Worm (Caenorhabditis elegans) whole organism, midembryonic: ENCODE results near the gene clec-32.

Experiments used
- T22C8.4 ChIP-seq: fragments of 200-800 bp; sonication (Bioruptor generic); IDR thresholded peaks from 2 replicates; pipeline ENCODE4 v1.3.6; 2022; ENCODE audit warnings: missing genetic modification characterization, missing compliant biosample characterization
- cog-1 ChIP-seq: sonication (generic microtip); optimal IDR thresholded peaks from 2 replicates; lab custom pipeline; 2016; ENCODE audit warnings: missing genetic modification characterization, missing compliant biosample characterization
- flt-1 ChIP-seq: fragments of 200-800 bp; sonication (Bioruptor generic); IDR thresholded peaks from 2 replicates; pipeline ENCODE4 v1.3.6; 2022; ENCODE audit warnings: missing genetic modification characterization, missing compliant biosample characterization
- klf-2 ChIP-seq: fragments of 200-800 bp; sonication (Bioruptor generic); conservative IDR thresholded peaks from 2 replicates; pipeline ENCODE4 v1.3.6; 2022; ENCODE audit warnings: missing genetic modification reagents, missing genetic modification characterization, missing compliant biosample characterization
- med-1 ChIP-seq: sonication (generic microtip); optimal IDR thresholded peaks from 2 replicates; lab custom pipeline; 2017; ENCODE audit warnings: missing genetic modification characterization, mild to moderate bottlenecking, missing compliant biosample characterization, antibody characterized with exemption, missing genetic modification reagents; ENCODE audit not compliant: insufficient read depth
- ref-1 ChIP-seq: fragments of 200-800 bp; sonication (Bioruptor generic); conservative IDR thresholded peaks from 2 replicates; pipeline ENCODE4 v1.3.6; 2022; ENCODE audit warnings: missing genetic modification reagents, missing genetic modification characterization, missing compliant biosample characterization
- tab-1 ChIP-seq: fragments of 200-800 bp; sonication (Bioruptor generic); IDR thresholded peaks from 2 replicates; pipeline ENCODE4 v1.3.6; 2022; ENCODE audit warnings: missing genetic modification characterization, missing compliant biosample characterization
- ztf-23 ChIP-seq: fragments of 200-800 bp; sonication (Bioruptor generic); IDR thresholded peaks from 2 replicates; pipeline ENCODE4 v1.3.6; 2022; ENCODE audit warnings: missing genetic modification reagents, missing genetic modification characterization, missing compliant biosample characterization
- ztf-29 ChIP-seq: fragments of 200-800 bp; sonication (Bioruptor generic); IDR thresholded peaks from 2 replicates; pipeline ENCODE4 v1.3.6; 2022; ENCODE audit warnings: missing genetic modification reagents, missing genetic modification characterization, missing compliant biosample characterization

Gene clec-32

DNA sequence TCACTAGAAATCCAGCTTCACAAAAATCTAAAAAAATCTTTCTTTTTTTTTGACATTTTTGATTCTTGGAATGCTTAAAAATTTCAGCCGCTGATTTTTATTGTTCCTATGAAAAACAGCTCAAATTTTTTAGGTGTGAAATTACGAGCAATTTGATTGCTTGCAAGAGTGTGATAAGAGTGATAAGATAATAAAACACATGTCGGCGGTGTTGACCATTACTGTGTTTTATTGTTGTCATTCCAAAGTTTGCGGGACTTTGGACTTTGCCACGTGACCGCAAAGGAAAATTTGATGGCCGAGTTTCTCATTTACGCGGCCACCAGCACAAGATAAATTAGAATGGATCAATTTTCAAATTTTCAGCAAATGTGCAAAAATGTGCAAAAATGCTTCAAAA, 44.9 kb downstream of the clec-32 start:
- TF ChIP-seq cog-1 (no peak), ztf-29 (GFP tag; lab: Robert Waterston, UW) (no peak)

ce11 chrV:16815261-16815660, 46.4 kb downstream of the clec-32 start, which contains the start of gene T20B3.1:
Gene T20B3.1, plus strand, starts transcription at chrV:16815561.
- no peak for TF ChIP-seq tab-1 (GFP tag; lab: Robert Waterston, UW)
- no peak for TF ChIP-seq T22C8.4 (GFP tag; lab: Robert Waterston, UW)
- no peak for TF ChIP-seq cog-1
- no peak for TF ChIP-seq ztf-23 (GFP tag; lab: Robert Waterston, UW)
- no peak for TF ChIP-seq klf-2 (GFP tag; lab: Robert Waterston, UW)
- no peak for TF ChIP-seq med-1 (GFP tag; lab: Kevin White, UChicago)
- no peak for TF ChIP-seq ztf-29 (GFP tag; lab: Robert Waterston, UW)
- TF ChIP-seq ref-1: no peak
- no peak for TF ChIP-seq flt-1

ce11 chrV:16814541-16815207, 46.9 kb downstream of the clec-32 start:
- TF ChIP-seq T22C8.4 (GFP tag; lab: Robert Waterston, UW): no peak
- TF ChIP-seq ztf-23 (GFP tag; lab: Robert Waterston, UW): no peak
- no peak for TF ChIP-seq flt-1
- no peak for TF ChIP-seq klf-2 (GFP tag; lab: Robert Waterston, UW)
- no peak for TF ChIP-seq ref-1
- no peak for TF ChIP-seq tab-1 (GFP tag; lab: Robert Waterston, UW)
- no peak for TF ChIP-seq cog-1
- no peak for TF ChIP-seq med-1 (GFP tag; lab: Kevin White, UChicago)
- TF ChIP-seq ztf-29 (GFP tag; lab: Robert Waterston, UW): no peak

DNA sequence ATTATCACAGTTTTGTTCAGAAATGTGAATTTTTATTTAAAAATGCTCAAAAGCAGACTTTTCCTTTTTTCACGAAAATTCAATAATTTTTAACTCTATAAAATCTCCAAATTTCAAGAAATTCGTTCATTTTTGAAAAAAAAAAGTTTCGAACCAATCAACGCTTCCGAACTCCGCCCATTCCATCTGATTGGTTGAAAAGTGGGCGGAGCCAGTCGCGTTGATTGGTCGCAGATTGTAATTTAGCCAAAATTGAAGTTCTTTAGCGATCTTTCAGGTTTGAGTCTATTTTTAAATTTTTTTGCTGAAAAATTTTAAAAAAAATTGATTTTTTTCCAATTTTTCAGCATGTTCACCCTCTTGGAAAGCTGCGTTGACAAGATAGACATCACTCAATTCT, 49.2 kb downstream of the clec-32 start:
- TF ChIP-seq ztf-29 (GFP tag; lab: Robert Waterston, UW): no peak

DNA sequence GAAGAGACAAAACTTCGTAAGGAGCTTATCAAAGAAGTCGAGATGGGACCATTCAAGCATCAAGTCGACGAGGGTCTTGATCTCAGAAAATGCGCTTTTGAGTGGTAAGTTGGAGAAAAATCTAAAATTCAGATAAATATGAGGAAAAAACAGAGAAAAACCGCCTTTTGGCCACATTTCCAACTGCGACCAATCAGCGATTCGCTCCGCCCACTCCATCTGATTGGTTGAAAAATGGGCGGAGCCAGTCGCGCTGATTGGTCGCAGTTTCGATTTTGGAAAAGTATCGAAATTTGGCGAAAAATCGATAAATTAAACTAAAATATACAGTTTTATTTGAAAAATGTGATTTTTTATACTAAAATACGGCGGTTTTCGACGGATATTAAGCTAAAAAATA, 49.8 kb downstream of the clec-32 start:
- TF ChIP-seq ref-1: no peak
- TF ChIP-seq cog-1: no peak
- TF ChIP-seq T22C8.4 (GFP tag; lab: Robert Waterston, UW): no peak
